Worm (Caenorhabditis elegans): Measurements from ENCODE around the gene mrpl-50.
A peak's percentile ranks its signal among the peaks of the same experiment; 100 is the strongest.

ce11 chrII:8898582-8899356, 30.9 kb upstream of the mrpl-50 start:
- TF ChIP-seq unc-120 (tag; optimal IDR thresholded peaks at IDR 0.05; ENCODE audit: poor library complexity, severe bottlenecking) (no peak), nhr-237 (tag; optimal IDR thresholded peaks at IDR 0.05) (no peak), mab-5 (tag; optimal IDR thresholded peaks at IDR 0.05) (no peak), lin-32 (GFP tag; optimal IDR thresholded peaks at IDR 0.05) (no peak), blmp-1 (tag; optimal IDR thresholded peaks at IDR 0.05) (no peak), nhr-28 (tag; optimal IDR thresholded peaks at IDR 0.05) (no peak), lsy-2 (tag; optimal IDR thresholded peaks at IDR 0.05) (no peak), nhr-76 (tag; optimal IDR thresholded peaks at IDR 0.05) (no peak), ztf-11 (tag; optimal IDR thresholded peaks at IDR 0.05) (no peak), sptf-1 (tag; optimal IDR thresholded peaks at IDR 0.05) (peak; percentile 5), tbx-8 (GFP tag; optimal IDR thresholded peaks at IDR 0.05) (no peak), unc-62 (GFP tag; optimal IDR thresholded peaks at IDR 0.05) (peak; percentile 60), cnd-1 (tag; optimal IDR thresholded peaks at IDR 0.05) (no peak), snpc-4 (tag; optimal IDR thresholded peaks at IDR 0.05) (no peak)
